Fruit fly (Drosophila melanogaster) Kc167 (cell line): ENCODE data around the gene SH3PX1.

ENCODE experiments used
- Sin3A ChIP-seq: fragments of >200 bp; optimal IDR thresholded peaks from 2 replicates; lab custom pipeline; 2018; ENCODE audit warnings: missing external identifiers
- insv ChIP-seq: fragments of >200 bp; optimal IDR thresholded peaks from 3 replicates; lab custom pipeline; 2018; ENCODE audit warnings: missing external identifiers
- psq ChIP-seq: fragments of >200 bp; optimal IDR thresholded peaks from 2 replicates; lab custom pipeline; 2017; ENCODE audit warnings: missing external identifiers

- TF ChIP-seq psq (lab: Kevin White, UChicago) (no peak), insv (lab: Kevin White, UChicago) (no peak), Sin3A (lab: Kevin White, UChicago) (no peak)
These were observed 22.7 kb downstream of the SH3PX1 start for dm6 chr3L:9690798-9691475.
